Worm (Caenorhabditis elegans) whole organism, mixed stage, embryonic: ENCODE data around the gene irg-6.

Experiments used
- flh-1 ChIP-seq: fragments of 200-800 bp; sonication (Bioruptor generic); optimal IDR thresholded peaks from 2 replicates; lab custom pipeline; 2018; ENCODE audit warnings: mild to moderate bottlenecking, missing genetic modification characterization, moderate library complexity, missing compliant biosample characterization
- lin-32 ChIP-seq: fragments of 200-800 bp; sonication (Bioruptor generic); optimal IDR thresholded peaks from 2 replicates; lab custom pipeline; 2018; ENCODE audit warnings: mild to moderate bottlenecking, missing genetic modification characterization, missing compliant biosample characterization
- lsy-2 ChIP-seq: fragments of 150-350 bp; optimal IDR thresholded peaks from 2 replicates; lab custom pipeline; 2014; ENCODE audit warnings: missing biosample characterization, missing genetic modification characterization
- mab-5 ChIP-seq: fragments of 150-350 bp; optimal IDR thresholded peaks from 2 replicates; lab custom pipeline; 2014; ENCODE audit warnings: missing biosample characterization, missing genetic modification characterization
- unc-39 ChIP-seq: fragments of 150-350 bp; optimal IDR thresholded peaks from 2 replicates; lab custom pipeline; 2014; ENCODE audit warnings: missing biosample characterization, missing genetic modification characterization
- ztf-11 ChIP-seq: fragments of 150-350 bp; optimal IDR thresholded peaks from 2 replicates; lab custom pipeline; 2014; ENCODE audit warnings: missing biosample characterization, missing genetic modification characterization

DNA sequence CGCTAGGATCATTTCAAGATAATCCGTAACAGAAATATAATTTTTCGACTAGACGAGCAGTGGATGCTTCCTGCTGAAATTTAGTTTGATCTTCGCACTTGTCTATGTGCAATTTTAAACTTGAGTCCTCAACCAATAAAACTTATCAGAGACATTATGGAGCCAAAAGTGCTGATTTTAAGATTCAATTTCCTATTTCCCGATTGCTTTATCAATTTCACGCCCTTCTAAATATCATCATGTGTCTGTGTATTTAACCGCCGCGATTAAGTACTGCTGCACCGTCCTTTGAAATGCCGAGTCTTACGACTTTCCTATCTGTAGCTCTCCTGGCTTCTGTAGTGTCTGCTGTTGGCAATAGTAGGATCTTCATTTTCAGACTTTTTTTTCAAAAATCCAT, 6.3 kb upstream of the irg-6 start, which contains the start of gene C32H11.4:
- TF ChIP-seq mab-5 (tag; lab: Kevin White, UChicago) (no peak), lin-32 (GFP tag; lab: Kevin White, UChicago) (no peak), flh-1 (GFP tag; lab: Kevin White, UChicago) (no peak), lsy-2 (no peak), ztf-11 (tag; lab: Kevin White, UChicago) (no peak), unc-39 (tag; lab: Kevin White, UChicago) (no peak)
